Fruit fly (Drosophila melanogaster): Measurements from ENCODE around the gene CG14315.

Gene CG14315

DNA sequence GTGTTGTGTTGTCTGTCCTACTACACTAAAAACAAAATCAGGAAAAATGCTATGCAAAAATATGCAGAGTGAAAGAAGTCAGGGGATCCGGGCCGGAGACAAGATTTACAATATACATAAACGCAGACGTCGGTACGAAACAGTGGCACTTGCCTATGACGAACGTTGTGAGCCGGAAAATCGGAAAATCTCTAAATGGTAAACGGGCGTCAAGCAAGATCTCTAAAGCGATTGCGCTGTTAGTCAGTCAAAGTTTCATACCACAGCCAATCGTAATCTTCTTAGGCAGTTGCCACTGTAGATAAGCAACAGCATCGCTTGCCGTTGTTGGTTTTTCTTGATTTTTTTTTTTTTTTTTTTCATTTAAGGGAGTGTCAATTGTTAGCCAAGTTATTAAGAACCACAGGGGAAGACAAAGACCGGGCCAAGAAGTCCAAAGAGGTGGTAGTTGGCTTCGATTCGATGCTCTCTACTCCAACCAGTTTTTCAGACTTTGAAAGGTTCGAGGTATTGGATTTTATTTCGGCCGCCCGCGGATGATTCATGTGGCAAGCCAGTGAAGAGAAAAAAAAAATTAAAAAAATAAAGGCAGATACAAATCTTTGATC lies 33.4 kb upstream of the CG14315 start (continued):
- TF ChIP-seq CG17359 (tag; optimal IDR thresholded peaks at IDR 0.05) (no peak), scrt (GFP tag; optimal IDR thresholded peaks at IDR 0.05) (peak; percentile 29), Ada2b (GFP tag; IDR thresholded peaks at IDR 0.05) (peak; percentile 83), usp (GFP tag; optimal IDR thresholded peaks at IDR 0.05) (no peak), salm (tag; optimal IDR thresholded peaks at IDR 0.05) (no peak), CG4424 (GFP tag; optimal IDR thresholded peaks at IDR 0.05) (peak; percentile 88), sob (GFP tag; IDR thresholded peaks at IDR 0.05) (peak; percentile 90), NfI (GFP tag; optimal IDR thresholded peaks at IDR 0.05) (peak; percentile 69), Gug (GFP tag; IDR thresholded peaks at IDR 0.05) (peak; percentile 97), CG11560 (tag; IDR thresholded peaks at IDR 0.05) (peak; percentile 77), bab2 (GFP tag; optimal IDR thresholded peaks at IDR 0.05) (peak; percentile 72), nom (GFP tag; optimal IDR thresholded peaks at IDR 0.05) (peak; percentile 55), CrebB (tag; optimal IDR thresholded peaks at IDR 0.05) (no peak), CG9797 (GFP tag; optimal IDR thresholded peaks at IDR 0.05) (no peak), Hr51 (GFP tag; optimal IDR thresholded peaks at IDR 0.05) (peak; percentile 62 to 63), CG8359 (GFP tag; optimal IDR thresholded peaks at IDR 0.05; ENCODE audit: borderline replicate concordance) (no peak), Aef1 (GFP tag; IDR thresholded peaks at IDR 0.05) (peak; percentile 88), stc (GFP tag; IDR thresholded peaks at IDR 0.05) (peak; percentile 89), crc (GFP tag; optimal IDR thresholded peaks at IDR 0.05) (peak; percentile 61), CG2889 (GFP tag; IDR thresholded peaks at IDR 0.05) (peak; percentile 86), toy (GFP tag; IDR thresholded peaks at IDR 0.05) (peak; percentile 45; the same call in 1 of the 2 replicates), odd (GFP tag; optimal IDR thresholded peaks at IDR 0.05) (peak; percentile 9), zf30C (GFP tag; optimal IDR thresholded peaks at IDR 0.05) (no peak), insv (GFP tag; optimal IDR thresholded peaks at IDR 0.05) (no peak), CG4820 (GFP tag; optimal IDR thresholded peaks at IDR 0.05) (peak; percentile 78), CG32767 (GFP tag; IDR thresholded peaks at IDR 0.05) (peak; percentile 76), CG13775 (GFP tag; optimal IDR thresholded peaks at IDR 0.05) (peak; percentile 59), CG3065 (GFP tag; optimal IDR thresholded peaks at IDR 0.05) (peak; percentile 42), bcd (GFP tag; optimal IDR thresholded peaks at IDR 0.05) (peak; percentile 76), her (GFP tag; optimal IDR thresholded peaks at IDR 0.05) (peak; percentile 61), Ravus (GFP tag; IDR thresholded peaks at IDR 0.05) (peak; percentile 36), sisA (GFP tag; IDR thresholded peaks at IDR 0.05) (peak; percentile 92), corto (GFP tag; optimal IDR thresholded peaks at IDR 0.05) (peak; percentile 4), CG3281 (GFP tag; optimal IDR thresholded peaks at IDR 0.05) (no peak), CG13296 (GFP tag; optimal IDR thresholded peaks at IDR 0.05) (peak; percentile 72), CG13424 (tag; optimal IDR thresholded peaks at IDR 0.05) (peak; percentile 67), nmo (GFP tag; optimal IDR thresholded peaks at IDR 0.05) (peak; percentile 92), CG1602 (GFP tag; optimal IDR thresholded peaks at IDR 0.05) (peak; percentile 61), mld (GFP tag; IDR thresholded peaks at IDR 0.05; ENCODE audit: partially characterized antibody) (no peak), CG32532 (GFP tag; IDR thresholded peaks at IDR 0.05) (peak; percentile 95), cwo (GFP tag; optimal IDR thresholded peaks at IDR 0.05) (peak; percentile 19), ham (GFP tag; IDR thresholded peaks at IDR 0.05) (peak; percentile 56; the same call in 1 of the 2 replicates), CG17612 (GFP tag; IDR thresholded peaks at IDR 0.05) (peak; percentile 73; the same call in 1 of the 2 replicates), Xrp1 (GFP tag; IDR thresholded peaks at IDR 0.05) (peak; percentile 94), ac (GFP tag; optimal IDR thresholded peaks at IDR 0.05) (peak; percentile 62), CG16779 (GFP tag; IDR thresholded peaks at IDR 0.05) (peak; percentile 83; the same call in 1 of the 2 replicates), CG32772 (GFP tag; IDR thresholded peaks at IDR 0.05) (peak; percentile 94), en (GFP tag; optimal IDR thresholded peaks at IDR 0.05) (peak; percentile 34), CG18262 (tag; optimal IDR thresholded peaks at IDR 0.05) (peak; percentile 90), pros (GFP tag; optimal IDR thresholded peaks at IDR 0.05) (peak; percentile 5)

Measured in whole organism, embryonic.